Fruit fly (Drosophila melanogaster): ENCODE data around the gene CG4572.

CG4572 gene

DNA sequence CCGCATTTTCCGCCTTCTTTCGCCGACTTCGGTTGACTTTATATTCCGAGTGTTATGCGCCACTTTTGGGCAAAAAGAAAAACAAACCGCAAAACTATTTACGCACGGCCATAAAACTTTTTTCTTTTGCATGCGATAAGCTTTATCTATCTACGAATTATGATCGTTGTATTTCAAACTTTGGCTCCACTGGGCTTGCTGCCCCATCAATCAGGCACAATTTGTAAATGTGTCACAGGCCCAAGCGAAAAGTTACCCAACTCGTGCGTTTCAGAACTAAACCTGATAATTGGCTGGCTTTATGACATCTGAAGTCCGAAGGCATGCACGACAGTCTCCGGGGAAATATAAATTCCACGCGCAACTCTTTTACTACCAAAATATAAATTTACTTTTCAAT lies 30.2 kb downstream of the CG4572 start:
- TF ChIP-seq CG13424 (tag; optimal IDR thresholded peaks at IDR 0.05): no peak
- TF ChIP-seq CG17912 (GFP tag; optimal IDR thresholded peaks at IDR 0.05): no peak
- TF ChIP-seq trem (tag; optimal IDR thresholded peaks at IDR 0.05): no peak
- peak; percentile 17 for TF ChIP-seq mirr (GFP tag; optimal IDR thresholded peaks at IDR 0.05)
- TF ChIP-seq Ada2b (GFP tag; IDR thresholded peaks at IDR 0.05): no peak
- 0 out of 3 replicates have a peak, but pooled peaks have one; percentile 26 for TF ChIP-seq CG2199 (GFP tag; IDR thresholded peaks at IDR 0.05)
- TF ChIP-seq al (GFP tag; IDR thresholded peaks at IDR 0.05): no peak
- TF ChIP-seq pzg (GFP tag; optimal IDR thresholded peaks at IDR 0.05): no peak
- no peak for TF ChIP-seq sima (GFP tag; optimal IDR thresholded peaks at IDR 0.05)
- no peak for TF ChIP-seq BEAF-32 (GFP tag; optimal IDR thresholded peaks at IDR 0.05)
- TF ChIP-seq Pdp1 (GFP tag; optimal IDR thresholded peaks at IDR 0.05): peak in 1 of 2 experiments; percentile 58
- TF ChIP-seq exex (tag; optimal IDR thresholded peaks at IDR 0.05): peak; percentile 63
- peak; percentile 4 for TF ChIP-seq CG34376 (GFP tag; optimal IDR thresholded peaks at IDR 0.05)
- TF ChIP-seq sug (tag; optimal IDR thresholded peaks at IDR 0.05): peak; percentile 73
- TF ChIP-seq ttk (GFP tag; IDR thresholded peaks at IDR 0.05): no peak
- no peak for TF ChIP-seq CG7987 (GFP tag; optimal IDR thresholded peaks at IDR 0.05)
- no peak for TF ChIP-seq CG12769 (tag; optimal IDR thresholded peaks at IDR 0.05)
- no peak for TF ChIP-seq gsb (GFP tag; IDR thresholded peaks at IDR 0.05)
- TF ChIP-seq pan (optimal IDR thresholded peaks at IDR 0.05): no peak
- TF ChIP-seq pan (GFP tag; optimal IDR thresholded peaks at IDR 0.05 in 1 of 2, IDR thresholded peaks at IDR 0.05 in 1 of 2): no peak
- no peak for TF ChIP-seq CG7357 (GFP tag; IDR thresholded peaks at IDR 0.05)
- TF ChIP-seq CG15514 (GFP tag; optimal IDR thresholded peaks at IDR 0.05): no peak
- TF ChIP-seq CG9727 (GFP tag; optimal IDR thresholded peaks at IDR 0.05): no peak
- TF ChIP-seq Sox100B (GFP tag; optimal IDR thresholded peaks at IDR 0.05): no peak
- TF ChIP-seq Gsc (GFP tag; IDR thresholded peaks at IDR 0.05): no peak
- no peak for TF ChIP-seq CG11456 (GFP tag; IDR thresholded peaks at IDR 0.05)
- no peak for TF ChIP-seq bsh (GFP tag; optimal IDR thresholded peaks at IDR 0.05)
- TF ChIP-seq bowl (GFP tag; IDR thresholded peaks at IDR 0.05): no peak
- no peak for TF ChIP-seq hkb (optimal IDR thresholded peaks at IDR 0.05)
- TF ChIP-seq hkb (GFP tag; IDR thresholded peaks at IDR 0.05): no peak
- peak; percentile 35 for TF ChIP-seq sd (tag; optimal IDR thresholded peaks at IDR 0.05)
- no peak for TF ChIP-seq CG16813 (GFP tag; IDR thresholded peaks at IDR 0.05; ENCODE audit: partially characterized antibody)
- no peak for TF ChIP-seq Hr3 (GFP tag; optimal IDR thresholded peaks at IDR 0.05)
- TF ChIP-seq CG5180 (GFP tag; optimal IDR thresholded peaks at IDR 0.05): no peak
- peak; percentile 37 for TF ChIP-seq sens (GFP tag)
- TF ChIP-seq slp2 (GFP tag; optimal IDR thresholded peaks at IDR 0.05): no peak
- no peak for TF ChIP-seq corto (GFP tag; optimal IDR thresholded peaks at IDR 0.05)
- TF ChIP-seq lab (GFP tag; optimal IDR thresholded peaks at IDR 0.05): peak; percentile 52
- TF ChIP-seq CG6654 (GFP tag; optimal IDR thresholded peaks at IDR 0.05): no peak
- no peak for TF ChIP-seq Rx (GFP tag; IDR thresholded peaks at IDR 0.05)
- TF ChIP-seq tx (GFP tag; optimal IDR thresholded peaks at IDR 0.05): no peak
- TF ChIP-seq gt (GFP tag; IDR thresholded peaks at IDR 0.05): no peak
- TF ChIP-seq da (GFP tag; optimal IDR thresholded peaks at IDR 0.05): no peak

DNA sequence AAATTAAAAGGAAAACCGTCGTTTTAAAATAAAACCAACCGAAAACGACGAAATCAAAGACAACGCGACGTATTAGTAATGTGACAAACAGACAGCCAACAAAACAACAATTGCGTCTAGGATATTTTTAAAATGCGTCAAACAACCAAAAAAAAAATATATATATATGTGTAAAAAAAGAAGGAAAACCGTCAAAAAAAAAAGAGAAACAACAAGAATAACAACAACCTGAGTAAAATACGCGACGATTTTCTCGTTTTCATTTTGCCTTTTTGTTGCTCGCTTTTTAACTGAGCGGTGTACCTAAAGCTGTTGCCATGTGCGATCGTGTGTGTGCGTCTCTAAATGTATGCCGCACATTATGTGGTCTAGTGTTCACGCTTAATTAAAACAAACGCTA lies 30.6 kb downstream of the CG4572 start:
- peak; percentile 73 for TF ChIP-seq Drgx (GFP tag; IDR thresholded peaks at IDR 0.05)
- no peak for TF ChIP-seq wek (GFP tag; optimal IDR thresholded peaks at IDR 0.05)
